Worm (Caenorhabditis elegans) whole organism, midembryonic: Measurements from ENCODE around the gene Y27F2A.10.
"Not testable (repeated sequence)": the region's sequence is repeated elsewhere in the genome, so short reads cannot be mapped to it uniquely, and the experiment has no call there.

ENCODE experiments used
- T22C8.4 ChIP-seq: fragments of 200-800 bp; sonication (Bioruptor generic); IDR thresholded peaks from 2 replicates; pipeline ENCODE4 v1.3.6; 2022; ENCODE audit warnings: missing genetic modification characterization, missing compliant biosample characterization
- cog-1 ChIP-seq: sonication (generic microtip); optimal IDR thresholded peaks from 2 replicates; lab custom pipeline; 2016; ENCODE audit warnings: missing genetic modification characterization, missing compliant biosample characterization
- flt-1 ChIP-seq: fragments of 200-800 bp; sonication (Bioruptor generic); IDR thresholded peaks from 2 replicates; pipeline ENCODE4 v1.3.6; 2022; ENCODE audit warnings: missing genetic modification characterization, missing compliant biosample characterization
- klf-2 ChIP-seq: fragments of 200-800 bp; sonication (Bioruptor generic); conservative IDR thresholded peaks from 2 replicates; pipeline ENCODE4 v1.3.6; 2022; ENCODE audit warnings: missing genetic modification reagents, missing genetic modification characterization, missing compliant biosample characterization
- med-1 ChIP-seq: sonication (generic microtip); optimal IDR thresholded peaks from 2 replicates; lab custom pipeline; 2017; ENCODE audit warnings: missing genetic modification characterization, mild to moderate bottlenecking, missing compliant biosample characterization, antibody characterized with exemption, missing genetic modification reagents; ENCODE audit not compliant: insufficient read depth
- ref-1 ChIP-seq: fragments of 200-800 bp; sonication (Bioruptor generic); conservative IDR thresholded peaks from 2 replicates; pipeline ENCODE4 v1.3.6; 2022; ENCODE audit warnings: missing genetic modification reagents, missing genetic modification characterization, missing compliant biosample characterization
- tab-1 ChIP-seq: fragments of 200-800 bp; sonication (Bioruptor generic); IDR thresholded peaks from 2 replicates; pipeline ENCODE4 v1.3.6; 2022; ENCODE audit warnings: missing genetic modification characterization, missing compliant biosample characterization
- ztf-23 ChIP-seq: fragments of 200-800 bp; sonication (Bioruptor generic); IDR thresholded peaks from 2 replicates; pipeline ENCODE4 v1.3.6; 2022; ENCODE audit warnings: missing genetic modification reagents, missing genetic modification characterization, missing compliant biosample characterization
- ztf-29 ChIP-seq: fragments of 200-800 bp; sonication (Bioruptor generic); IDR thresholded peaks from 2 replicates; pipeline ENCODE4 v1.3.6; 2022; ENCODE audit warnings: missing genetic modification reagents, missing genetic modification characterization, missing compliant biosample characterization

DNA sequence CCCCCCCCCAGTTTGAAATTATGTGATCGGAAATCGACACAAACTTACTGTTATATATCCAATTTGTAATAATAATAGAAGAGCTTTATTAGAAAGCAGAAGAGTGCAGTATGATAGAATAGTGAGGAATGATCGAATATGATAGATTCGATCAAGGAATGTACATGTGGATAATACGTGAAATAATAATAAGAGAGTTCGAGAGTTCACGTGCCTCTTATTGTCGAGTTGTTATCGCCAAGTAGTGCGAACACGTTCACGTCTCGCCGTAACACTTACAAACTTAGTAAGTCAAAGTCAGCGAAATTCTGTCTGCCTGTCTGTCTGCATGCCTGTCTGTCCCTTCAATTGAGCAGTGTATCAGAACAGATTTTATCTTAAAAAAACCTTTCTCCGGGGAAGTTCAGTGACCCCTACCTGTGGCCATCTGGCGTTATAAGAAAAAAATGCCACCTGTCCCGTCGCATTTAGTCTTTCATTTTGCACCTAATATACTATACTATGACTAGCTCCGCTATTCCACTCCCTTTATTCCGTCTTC is 11.3 kb upstream of the Y27F2A.10 start, which contains the start of the genes Y27F2A.6 and Y27F2A.8:
- not testable (repeated sequence) for TF ChIP-seq ref-1 (GFP tag; lab: Robert Waterston, UW); flt-1; klf-2 (GFP tag; lab: Robert Waterston, UW); ztf-29 (GFP tag; lab: Robert Waterston, UW); ztf-23 (GFP tag; lab: Robert Waterston, UW); T22C8.4 (GFP tag; lab: Robert Waterston, UW); tab-1 (GFP tag; lab: Robert Waterston, UW); cog-1 (tag; lab: Kevin White, UChicago); med-1
